Fruit fly (Drosophila melanogaster) Kc167 (cell line): ENCODE results near the gene ham.

Experiments
- Sin3A ChIP-seq: fragments of >200 bp; optimal IDR thresholded peaks from 2 replicates; lab custom pipeline; 2018; ENCODE audit warnings: missing external identifiers
- psq ChIP-seq: fragments of >200 bp; optimal IDR thresholded peaks from 2 replicates; lab custom pipeline; 2017; ENCODE audit warnings: missing external identifiers
- ttk ChIP-seq: sonication (Bioruptor generic); optimal IDR thresholded peaks from 2 replicates; lab custom pipeline; 2017; ENCODE audit warnings: missing external identifiers

DNA sequence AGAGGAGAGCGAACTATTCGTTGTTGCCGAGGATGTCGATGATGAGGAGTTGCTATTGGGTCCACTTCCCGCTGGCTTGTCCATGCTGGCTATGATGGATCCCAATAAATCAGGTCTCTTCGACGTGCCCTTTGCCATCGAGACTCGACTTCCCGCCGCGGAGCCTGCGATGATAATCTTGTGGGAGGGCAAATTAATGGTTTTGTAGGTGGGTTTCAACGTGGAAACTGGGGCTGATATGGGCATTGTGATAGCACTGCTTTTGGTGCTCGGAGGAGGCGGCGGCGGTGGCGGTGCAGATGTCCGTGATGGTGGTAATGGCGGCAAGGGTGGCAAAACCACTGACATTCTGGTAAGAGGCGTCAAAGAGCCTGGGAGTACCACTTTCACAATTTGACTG, 41.8 kb upstream of the ham start:
- TF ChIP-seq ttk (lab: Kevin White, UChicago), result no peak
- no peak for TF ChIP-seq Sin3A (lab: Kevin White, UChicago)
- no peak for TF ChIP-seq psq (lab: Kevin White, UChicago)
